Fruit fly (Drosophila melanogaster) whole organism, prepupa: Measurements from ENCODE around the gene RPA3.
A peak's percentile ranks its signal among the peaks of the same experiment; 100 is the strongest.

Experiments used
- CG10669 ChIP-seq: fragments of 200-800 bp; sonication (Bioruptor generic); optimal IDR thresholded peaks from 3 replicates; lab custom pipeline; 2018; ENCODE audit warnings: missing biosample characterization, mild to moderate bottlenecking, missing genetic modification characterization, moderate library complexity
- CG11294 ChIP-seq: fragments of 200-800 bp; sonication (Bioruptor generic); IDR thresholded peaks from 2 replicates; pipeline ENCODE4 v1.3.6; 2022; ENCODE audit warnings: missing biosample characterization, missing genetic modification characterization
- CG11762 ChIP-seq: fragments of 200-800 bp; sonication (Bioruptor generic); optimal IDR thresholded peaks from 3 replicates; lab custom pipeline; 2016; ENCODE audit warnings: missing biosample characterization, missing genetic modification characterization; ENCODE audit not compliant: insufficient read depth
- CG11902 ChIP-seq: fragments of 200-800 bp; sonication (Bioruptor generic); optimal IDR thresholded peaks from 3 replicates; lab custom pipeline; 2016; ENCODE audit warnings: missing biosample characterization, missing genetic modification characterization
- CG15336 ChIP-seq: fragments of 200-800 bp; sonication (Bioruptor generic); IDR thresholded peaks from 2 replicates; pipeline ENCODE4 v1.3.6; 2022; ENCODE audit warnings: missing biosample characterization, missing genetic modification characterization
- CG1621 ChIP-seq: fragments of 200-800 bp; sonication (Bioruptor generic); optimal IDR thresholded peaks from 3 replicates; lab custom pipeline; 2018; ENCODE audit warnings: missing biosample characterization, mild to moderate bottlenecking, missing genetic modification characterization
- CG16779 ChIP-seq: fragments of 200-800 bp; sonication (Bioruptor generic); optimal IDR thresholded peaks from 3 replicates; lab custom pipeline; 2017; ENCODE audit warnings: missing biosample characterization, mild to moderate bottlenecking, missing genetic modification characterization
- CG3032 ChIP-seq: fragments of 200-800 bp; optimal IDR thresholded peaks from 2 replicates; lab custom pipeline; 2019; ENCODE audit warnings: missing biosample characterization, mild to moderate bottlenecking, missing genetic modification characterization, moderate library complexity
- CG32006 ChIP-seq: fragments of 200-800 bp; sonication (Bioruptor generic); optimal IDR thresholded peaks from 3 replicates; lab custom pipeline; 2017; ENCODE audit warnings: missing biosample characterization, mild to moderate bottlenecking, missing genetic modification characterization
- CG3919 ChIP-seq: fragments of 200-800 bp; sonication (Bioruptor generic); optimal IDR thresholded peaks from 3 replicates; lab custom pipeline; 2016; ENCODE audit warnings: missing biosample characterization, missing genetic modification characterization
- CG4318 ChIP-seq: fragments of 200-800 bp; sonication (Bioruptor generic); optimal IDR thresholded peaks from 3 replicates; lab custom pipeline; 2017; ENCODE audit warnings: missing biosample characterization, mild to moderate bottlenecking, missing genetic modification characterization
- CG6163 ChIP-seq: fragments of 200-800 bp; sonication (Bioruptor generic); IDR thresholded peaks from 3 replicates; pipeline ENCODE4 v1.3.6; 2022; ENCODE audit warnings: missing biosample characterization, missing genetic modification characterization
- CG6276 ChIP-seq: fragments of 200-800 bp; sonication (Bioruptor generic); optimal IDR thresholded peaks from 2 replicates; lab custom pipeline; 2017; ENCODE audit warnings: missing biosample characterization, mild to moderate bottlenecking, missing genetic modification characterization
- CG6792 ChIP-seq: fragments of 200-800 bp; sonication (Bioruptor generic); optimal IDR thresholded peaks from 3 replicates; lab custom pipeline; 2016; ENCODE audit warnings: missing biosample characterization, missing genetic modification characterization
- CG6854 ChIP-seq: fragments of 200-800 bp; sonication (Bioruptor generic); optimal IDR thresholded peaks from 2 replicates; lab custom pipeline; 2017; ENCODE audit warnings: missing biosample characterization, mild to moderate bottlenecking, missing genetic modification characterization
- CG8119 ChIP-seq: fragments of 200-800 bp; sonication (Bioruptor generic); IDR thresholded peaks from 3 replicates; pipeline ENCODE4 v1.3.6; 2022; ENCODE audit warnings: missing biosample characterization, missing genetic modification characterization
- CG9139 ChIP-seq: fragments of 200-800 bp; sonication (Bioruptor generic); optimal IDR thresholded peaks from 3 replicates; lab custom pipeline; 2017; ENCODE audit warnings: missing biosample characterization, mild to moderate bottlenecking, missing genetic modification characterization
- Eip75B ChIP-seq: fragments of 200-800 bp; sonication (Bioruptor generic); optimal IDR thresholded peaks from 3 replicates; lab custom pipeline; 2016; ENCODE audit warnings: missing biosample characterization, missing genetic modification characterization
- Eip78C ChIP-seq: fragments of 200-800 bp; sonication (Bioruptor generic); peaks from one replicate; lab custom pipeline; 2016; ENCODE audit warnings: missing biosample characterization, missing genetic modification characterization
- Eip93F ChIP-seq: fragments of 200-800 bp; sonication (Bioruptor generic); optimal IDR thresholded peaks from 2 replicates; lab custom pipeline; 2016; ENCODE audit warnings: missing biosample characterization, mild to moderate bottlenecking, missing genetic modification characterization
- Ets96B ChIP-seq: fragments of 200-800 bp; optimal IDR thresholded peaks from 2 replicates; lab custom pipeline; 2019; ENCODE audit warnings: missing biosample characterization, mild to moderate bottlenecking, missing genetic modification characterization, moderate library complexity
- Gug ChIP-seq: fragments of 200-800 bp; sonication (Bioruptor generic); IDR thresholded peaks from 2 replicates; pipeline ENCODE4 v1.3.6; 2022; ENCODE audit warnings: missing biosample characterization, missing genetic modification characterization
- Hr38 ChIP-seq: sonication (Bioruptor generic); optimal IDR thresholded peaks from 2 replicates; lab custom pipeline; 2016; ENCODE audit warnings: missing biosample characterization, missing genetic modification characterization
- Hr4 ChIP-seq: fragments of 200-800 bp; sonication (Bioruptor generic); optimal IDR thresholded peaks from 3 replicates; lab custom pipeline; 2016; ENCODE audit warnings: missing biosample characterization, missing genetic modification characterization
- Met ChIP-seq: fragments of 200-800 bp; sonication (Bioruptor generic); optimal IDR thresholded peaks from 3 replicates; lab custom pipeline; 2016; ENCODE audit warnings: missing biosample characterization, missing genetic modification characterization
- OdsH ChIP-seq: fragments of 200-800 bp; sonication (Bioruptor generic); optimal IDR thresholded peaks from 3 replicates; lab custom pipeline; 2016; ENCODE audit warnings: missing biosample characterization, missing genetic modification characterization
- Smox ChIP-seq: fragments of 200-800 bp; sonication (Bioruptor generic); optimal IDR thresholded peaks from 3 replicates; lab custom pipeline; 2016; ENCODE audit warnings: missing biosample characterization, missing genetic modification characterization
- Sox102F ChIP-seq: fragments of 200-800 bp; sonication (Bioruptor generic); optimal IDR thresholded peaks from 2 replicates; lab custom pipeline; 2016; ENCODE audit warnings: missing biosample characterization, mild to moderate bottlenecking, missing genetic modification characterization
- Sox15 ChIP-seq: fragments of 200-800 bp; sonication (Bioruptor generic); optimal IDR thresholded peaks from 3 replicates; lab custom pipeline; 2016; ENCODE audit warnings: missing biosample characterization, missing genetic modification characterization
- achi ChIP-seq: fragments of 200-800 bp; sonication (Bioruptor generic); optimal IDR thresholded peaks from 3 replicates; lab custom pipeline; 2016; ENCODE audit warnings: missing biosample characterization, missing genetic modification characterization
- acj6 ChIP-seq: fragments of 200-800 bp; sonication (Bioruptor generic); optimal IDR thresholded peaks from 3 replicates; lab custom pipeline; 2016; ENCODE audit warnings: missing biosample characterization, missing genetic modification characterization
- dac ChIP-seq: fragments of 200-800 bp; sonication (Bioruptor generic); optimal IDR thresholded peaks from 2 replicates; lab custom pipeline; 2017; ENCODE audit warnings: missing biosample characterization, mild to moderate bottlenecking, missing genetic modification characterization
- dsx ChIP-seq: fragments of 200-800 bp; optimal IDR thresholded peaks from 3 replicates; lab custom pipeline; 2019; ENCODE audit warnings: missing biosample characterization, mild to moderate bottlenecking, missing genetic modification characterization, moderate library complexity; ENCODE audit not compliant: poor library complexity, severe bottlenecking
- eg ChIP-seq: fragments of 200-800 bp; sonication (Bioruptor generic); IDR thresholded peaks from 3 replicates; pipeline ENCODE4 v1.3.6; 2022; ENCODE audit warnings: missing biosample characterization, missing genetic modification characterization
- esn ChIP-seq: fragments of 200-800 bp; sonication (Bioruptor generic); optimal IDR thresholded peaks from 2 replicates; lab custom pipeline; 2016; ENCODE audit warnings: missing biosample characterization, mild to moderate bottlenecking, missing genetic modification characterization, moderate library complexity
- pdm3 ChIP-seq: fragments of 200-800 bp; sonication (Bioruptor generic); optimal IDR thresholded peaks from 3 replicates; lab custom pipeline; 2016; ENCODE audit warnings: missing biosample characterization, missing genetic modification characterization
- salr ChIP-seq, 2 experiments: fragments of 200-800 bp; sonication (Bioruptor generic); optimal IDR thresholded peaks; 3 replicates each; lab custom pipeline; 2016 to 2018; ENCODE audit warnings: missing biosample characterization in 2 of 2, missing genetic modification characterization in 2 of 2, mild to moderate bottlenecking in 1 of 2
- spab ChIP-seq: fragments of 200-800 bp; sonication (Bioruptor generic); optimal IDR thresholded peaks from 2 replicates; lab custom pipeline; 2017; ENCODE audit warnings: missing biosample characterization, mild to moderate bottlenecking, missing genetic modification characterization, missing genetic modification reagents
- svp ChIP-seq: fragments of 200-800 bp; sonication (Bioruptor generic); peaks from one replicate; lab custom pipeline; 2016; ENCODE audit warnings: missing biosample characterization, missing genetic modification characterization
- topi ChIP-seq: fragments of 200-800 bp; sonication (Bioruptor generic); optimal IDR thresholded peaks from 3 replicates; lab custom pipeline; 2016; ENCODE audit warnings: missing biosample characterization, missing genetic modification characterization
- vri ChIP-seq: fragments of 200-800 bp; sonication (Bioruptor generic); optimal IDR thresholded peaks from 3 replicates; lab custom pipeline; 2016; ENCODE audit warnings: missing biosample characterization, mild to moderate bottlenecking, missing genetic modification characterization

The RPA3 gene

DNA sequence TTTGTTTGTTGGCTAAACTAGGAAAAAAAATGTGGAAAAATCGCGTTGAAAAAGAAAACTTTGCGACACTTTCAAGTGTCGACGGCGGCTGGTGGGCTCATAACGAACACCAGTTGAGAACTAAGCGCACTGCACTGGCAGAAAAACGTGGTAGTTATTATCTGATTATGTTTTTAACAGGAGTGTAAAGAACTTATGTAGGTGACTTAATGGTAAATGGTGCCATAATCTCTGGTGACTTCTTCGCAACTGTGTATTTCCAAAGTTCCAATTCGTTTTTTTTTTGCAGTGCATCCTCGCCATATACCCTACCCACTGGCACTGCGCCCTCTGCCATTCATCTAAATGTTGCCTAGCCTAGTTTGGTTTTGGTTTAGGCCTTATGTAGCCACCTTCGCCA lies 37.4 kb upstream of the RPA3 start (continued):
- TF ChIP-seq CG6854 (GFP tag; lab: Kevin White, UChicago) (no peak), CG16779 (no peak), dac (peak; percentile 69), salr (GFP tag; optimal IDR thresholded peaks at IDR 0.05; lab: Kevin White, UChicago) (peak in 1 of 2 experiments; percentile 8), Eip78C (GFP tag; lab: Kevin White, UChicago) (peak; percentile 77), svp (GFP tag; lab: Kevin White, UChicago) (peak; percentile 8), spab (GFP tag; lab: Kevin White, UChicago) (no peak), CG6792 (no peak), Gug (GFP tag; lab: Robert Waterston, UW) (peak; percentile 70), CG6276 (GFP tag; lab: Kevin White, UChicago) (peak; percentile 69), CG15336 (peak; percentile 84), Smox (GFP tag; lab: Kevin White, UChicago) (no peak), achi (GFP tag; lab: Kevin White, UChicago) (peak; percentile 48), CG10669 (GFP tag; lab: Kevin White, UChicago) (peak; percentile 9)

dm6 chrX:11651420-11651819 lies 35.8 kb upstream of the RPA3 start:
- TF ChIP-seq CG6163 = 0 out of 3 replicates have a peak, but pooled peaks have one; percentile 21
- peak; percentile 24 for TF ChIP-seq OdsH (GFP tag; lab: Kevin White, UChicago)
- peak; percentile 16 for TF ChIP-seq CG6276 (GFP tag; lab: Kevin White, UChicago)
- peak; percentile 5 for TF ChIP-seq CG3919 (GFP tag; lab: Kevin White, UChicago)
- peak; percentile 35; the same call in 1 of the 2 replicates for TF ChIP-seq CG15336
- peak; percentile 59 for TF ChIP-seq CG32006 (GFP tag; lab: Kevin White, UChicago)
- peak; percentile 4 for TF ChIP-seq esn (GFP tag; lab: Kevin White, UChicago)
- peak; percentile 61 for TF ChIP-seq Met (GFP tag; lab: Kevin White, UChicago)
- peak; percentile 30 for TF ChIP-seq pdm3
- peak; percentile 40 for TF ChIP-seq Hr4 (GFP tag; lab: Kevin White, UChicago)
- TF ChIP-seq eg = 0 out of 3 replicates have a peak, but pooled peaks have one; percentile 13
- TF ChIP-seq Sox15 = no peak
- no peak for TF ChIP-seq CG6854 (GFP tag; lab: Kevin White, UChicago)
- peak; percentile 41; the same call in 1 of the 3 replicates for TF ChIP-seq CG8119
- TF ChIP-seq Eip75B (GFP tag; lab: Kevin White, UChicago) = peak; percentile 19
- TF ChIP-seq Ets96B (tag; lab: Kevin White, UChicago) = peak; percentile 14
- TF ChIP-seq svp (GFP tag; lab: Kevin White, UChicago) = peak; percentile 65
- TF ChIP-seq topi (GFP tag; lab: Kevin White, UChicago) = peak; percentile 6
- peak; percentile 31 for TF ChIP-seq Eip78C (GFP tag; lab: Kevin White, UChicago)
- TF ChIP-seq CG10669 (GFP tag; lab: Kevin White, UChicago) = peak; percentile 19
- TF ChIP-seq acj6 (GFP tag; lab: Kevin White, UChicago) = peak; percentile 14
- TF ChIP-seq spab (GFP tag; lab: Kevin White, UChicago) = no peak
- TF ChIP-seq CG3032 (tag; lab: Kevin White, UChicago) = peak; percentile 12
- no peak for TF ChIP-seq Sox102F (GFP tag; lab: Kevin White, UChicago)
- TF ChIP-seq achi (GFP tag; lab: Kevin White, UChicago) = peak; percentile 9
- TF ChIP-seq CG1621 (tag; lab: Kevin White, UChicago) = no peak

- no peak for TF ChIP-seq pdm3
- TF ChIP-seq CG11762 (GFP tag; lab: Kevin White, UChicago) = no peak
- TF ChIP-seq CG11294 (GFP tag; lab: Robert Waterston, UW) = no peak
- TF ChIP-seq Eip93F (GFP tag; lab: Kevin White, UChicago) = no peak
- TF ChIP-seq CG3919 (GFP tag; lab: Kevin White, UChicago) = no peak
- no peak for TF ChIP-seq Hr38 (GFP tag; lab: Kevin White, UChicago)
- TF ChIP-seq CG4318 (GFP tag; lab: Kevin White, UChicago) = no peak
- TF ChIP-seq CG9139 = no peak
- TF ChIP-seq dsx = no peak
- no peak for TF ChIP-seq CG10669 (GFP tag; lab: Kevin White, UChicago)
- no peak for TF ChIP-seq CG6276 (GFP tag; lab: Kevin White, UChicago)
- TF ChIP-seq eg = no peak
- no peak for TF ChIP-seq vri (GFP tag; lab: Kevin White, UChicago)
- TF ChIP-seq CG11902 (GFP tag; lab: Kevin White, UChicago) = no peak
- no peak for TF ChIP-seq Met (GFP tag; lab: Kevin White, UChicago)
Observed at dm6 chrX:11644530-11645080, 29.0 kb upstream of the RPA3 start.
